Worm (Caenorhabditis elegans) whole organism, L1 larva: ENCODE results near the gene C48B4.13.

Experiments
- ama-1 ChIP-seq: fragments of 150-350 bp; optimal IDR thresholded peaks from 2 replicates; lab custom pipeline; 2014
- ceh-82 ChIP-seq, 3 experiments: fragments of 150-350 bp in 1 of 3; sonication (generic microtip) in 2 of 3; optimal IDR thresholded peaks; 2 replicates each; lab custom pipeline; 2014 to 2017; ENCODE audit warnings: missing biosample characterization in 3 of 3, missing genetic modification characterization in 3 of 3
- elt-3 ChIP-seq, 6 experiments: fragments of 150-350 bp in 1 of 6; sonication (generic microtip); optimal IDR thresholded peaks; 2 replicates each; lab custom pipeline; 2017 to 2018; ENCODE audit warnings: missing biosample characterization in 6 of 6, missing genetic modification characterization in 6 of 6, inconsistent platforms in 1 of 6
- lsy-2 ChIP-seq, 2 experiments: fragments of 150-350 bp; optimal IDR thresholded peaks; 2 replicates each; lab custom pipeline; 2014; ENCODE audit warnings: missing biosample characterization in 2 of 2, missing genetic modification characterization in 2 of 2
- nhr-237 ChIP-seq: fragments of 150-350 bp; optimal IDR thresholded peaks from 2 replicates; lab custom pipeline; 2014; ENCODE audit warnings: missing biosample characterization, missing genetic modification characterization
- unc-130 ChIP-seq: fragments of 150-350 bp; optimal IDR thresholded peaks from 2 replicates; lab custom pipeline; 2017; ENCODE audit warnings: missing biosample characterization, missing genetic modification characterization, inconsistent platforms

ce11 chrIII:9616933-9617332 is 48.4 kb downstream of the C48B4.13 start:
- no peak for TF ChIP-seq elt-3 (tag; optimal IDR thresholded peaks at IDR 0.05; lab: Kevin White, UChicago)
- TF ChIP-seq ama-1, result no peak
- no peak for TF ChIP-seq ceh-82 (tag; optimal IDR thresholded peaks at IDR 0.05; lab: Kevin White, UChicago)
- TF ChIP-seq lsy-2 (tag; optimal IDR thresholded peaks at IDR 0.05; lab: Kevin White, UChicago), result no peak
- TF ChIP-seq unc-130 (tag; lab: Kevin White, UChicago), result no peak
- TF ChIP-seq nhr-237 (tag; lab: Kevin White, UChicago), result no peak
